Fruit fly (Drosophila melanogaster) whole organism, prepupa: Measurements from ENCODE around the gene Mgat3.

Source experiments
- Blimp-1 ChIP-seq: fragments of 200-800 bp; sonication (Bioruptor generic); optimal IDR thresholded peaks from 3 replicates; lab custom pipeline; 2017; ENCODE audit warnings: missing biosample characterization, missing genetic modification characterization, mild to moderate bottlenecking, moderate library complexity, missing genetic modification reagents
- CG10631 ChIP-seq: fragments of 200-800 bp; sonication (Bioruptor generic); optimal IDR thresholded peaks from 2 replicates; lab custom pipeline; 2016; ENCODE audit warnings: missing biosample characterization, missing genetic modification characterization
- CG10669 ChIP-seq: fragments of 200-800 bp; sonication (Bioruptor generic); optimal IDR thresholded peaks from 3 replicates; lab custom pipeline; 2018; ENCODE audit warnings: missing biosample characterization, mild to moderate bottlenecking, missing genetic modification characterization, moderate library complexity
- CG11294 ChIP-seq: fragments of 200-800 bp; sonication (Bioruptor generic); IDR thresholded peaks from 2 replicates; pipeline ENCODE4 v1.3.6; 2022; ENCODE audit warnings: missing biosample characterization, missing genetic modification characterization
- CG11762 ChIP-seq: fragments of 200-800 bp; sonication (Bioruptor generic); optimal IDR thresholded peaks from 3 replicates; lab custom pipeline; 2016; ENCODE audit warnings: missing biosample characterization, missing genetic modification characterization; ENCODE audit not compliant: insufficient read depth
- CG11902 ChIP-seq: fragments of 200-800 bp; sonication (Bioruptor generic); optimal IDR thresholded peaks from 3 replicates; lab custom pipeline; 2016; ENCODE audit warnings: missing biosample characterization, missing genetic modification characterization
- CG15336 ChIP-seq: fragments of 200-800 bp; sonication (Bioruptor generic); IDR thresholded peaks from 2 replicates; pipeline ENCODE4 v1.3.6; 2022; ENCODE audit warnings: missing biosample characterization, missing genetic modification characterization
- CG1621 ChIP-seq: fragments of 200-800 bp; sonication (Bioruptor generic); optimal IDR thresholded peaks from 3 replicates; lab custom pipeline; 2018; ENCODE audit warnings: missing biosample characterization, mild to moderate bottlenecking, missing genetic modification characterization
- CG3032 ChIP-seq: fragments of 200-800 bp; optimal IDR thresholded peaks from 2 replicates; lab custom pipeline; 2019; ENCODE audit warnings: missing biosample characterization, mild to moderate bottlenecking, missing genetic modification characterization, moderate library complexity
- CG31627 ChIP-seq: fragments of 200-800 bp; sonication (Bioruptor generic); optimal IDR thresholded peaks from 3 replicates; lab custom pipeline; 2016; ENCODE audit warnings: missing biosample characterization, missing genetic modification characterization
- CG32006 ChIP-seq: fragments of 200-800 bp; sonication (Bioruptor generic); optimal IDR thresholded peaks from 3 replicates; lab custom pipeline; 2017; ENCODE audit warnings: missing biosample characterization, mild to moderate bottlenecking, missing genetic modification characterization
- CG34406 ChIP-seq: fragments of 200-800 bp; sonication (Bioruptor generic); optimal IDR thresholded peaks from 3 replicates; lab custom pipeline; 2016; ENCODE audit warnings: missing biosample characterization, missing genetic modification characterization
- CG3919 ChIP-seq: fragments of 200-800 bp; sonication (Bioruptor generic); optimal IDR thresholded peaks from 3 replicates; lab custom pipeline; 2016; ENCODE audit warnings: missing biosample characterization, missing genetic modification characterization
- CG4318 ChIP-seq: fragments of 200-800 bp; sonication (Bioruptor generic); optimal IDR thresholded peaks from 3 replicates; lab custom pipeline; 2017; ENCODE audit warnings: missing biosample characterization, mild to moderate bottlenecking, missing genetic modification characterization
- CG6276 ChIP-seq: fragments of 200-800 bp; sonication (Bioruptor generic); optimal IDR thresholded peaks from 2 replicates; lab custom pipeline; 2017; ENCODE audit warnings: missing biosample characterization, mild to moderate bottlenecking, missing genetic modification characterization
- CG6792 ChIP-seq: fragments of 200-800 bp; sonication (Bioruptor generic); optimal IDR thresholded peaks from 3 replicates; lab custom pipeline; 2016; ENCODE audit warnings: missing biosample characterization, missing genetic modification characterization
- CG6808 ChIP-seq: fragments of 200-800 bp; sonication (Bioruptor generic); optimal IDR thresholded peaks from 3 replicates; lab custom pipeline; 2017; ENCODE audit warnings: missing biosample characterization, missing genetic modification characterization, mild to moderate bottlenecking, moderate library complexity, missing genetic modification reagents
- CG8319 ChIP-seq: fragments of 200-800 bp; sonication (Bioruptor generic); optimal IDR thresholded peaks from 3 replicates; lab custom pipeline; 2016; ENCODE audit warnings: missing biosample characterization, missing genetic modification characterization
- CG8632 ChIP-seq: fragments of 200-800 bp; sonication (Bioruptor generic); optimal IDR thresholded peaks from 3 replicates; lab custom pipeline; 2016; ENCODE audit warnings: missing biosample characterization, missing genetic modification characterization
- CG9139 ChIP-seq: fragments of 200-800 bp; sonication (Bioruptor generic); optimal IDR thresholded peaks from 3 replicates; lab custom pipeline; 2017; ENCODE audit warnings: missing biosample characterization, mild to moderate bottlenecking, missing genetic modification characterization
- Eip75B ChIP-seq: fragments of 200-800 bp; sonication (Bioruptor generic); optimal IDR thresholded peaks from 3 replicates; lab custom pipeline; 2016; ENCODE audit warnings: missing biosample characterization, missing genetic modification characterization
- Eip78C ChIP-seq: fragments of 200-800 bp; sonication (Bioruptor generic); peaks from one replicate; lab custom pipeline; 2016; ENCODE audit warnings: missing biosample characterization, missing genetic modification characterization
- Eip93F ChIP-seq: fragments of 200-800 bp; sonication (Bioruptor generic); optimal IDR thresholded peaks from 2 replicates; lab custom pipeline; 2016; ENCODE audit warnings: missing biosample characterization, mild to moderate bottlenecking, missing genetic modification characterization
- Ets21C ChIP-seq: fragments of 200-800 bp; sonication (Bioruptor generic); optimal IDR thresholded peaks from 3 replicates; lab custom pipeline; 2016; ENCODE audit warnings: missing biosample characterization, missing genetic modification characterization
- Ets96B ChIP-seq: fragments of 200-800 bp; optimal IDR thresholded peaks from 2 replicates; lab custom pipeline; 2019; ENCODE audit warnings: missing biosample characterization, mild to moderate bottlenecking, missing genetic modification characterization, moderate library complexity
- Gug ChIP-seq: fragments of 200-800 bp; sonication (Bioruptor generic); IDR thresholded peaks from 2 replicates; pipeline ENCODE4 v1.3.6; 2022; ENCODE audit warnings: missing biosample characterization, missing genetic modification characterization
- Hr38 ChIP-seq: sonication (Bioruptor generic); optimal IDR thresholded peaks from 2 replicates; lab custom pipeline; 2016; ENCODE audit warnings: missing biosample characterization, missing genetic modification characterization
- Hr4 ChIP-seq: fragments of 200-800 bp; sonication (Bioruptor generic); optimal IDR thresholded peaks from 3 replicates; lab custom pipeline; 2016; ENCODE audit warnings: missing biosample characterization, missing genetic modification characterization
- Lpt ChIP-seq: fragments of 200-800 bp; sonication (Bioruptor generic); optimal IDR thresholded peaks from 3 replicates; lab custom pipeline; 2016; ENCODE audit warnings: missing biosample characterization, missing genetic modification characterization
- OdsH ChIP-seq: fragments of 200-800 bp; sonication (Bioruptor generic); optimal IDR thresholded peaks from 3 replicates; lab custom pipeline; 2016; ENCODE audit warnings: missing biosample characterization, missing genetic modification characterization
- Smox ChIP-seq: fragments of 200-800 bp; sonication (Bioruptor generic); optimal IDR thresholded peaks from 3 replicates; lab custom pipeline; 2016; ENCODE audit warnings: missing biosample characterization, missing genetic modification characterization
- Sox102F ChIP-seq: fragments of 200-800 bp; sonication (Bioruptor generic); optimal IDR thresholded peaks from 2 replicates; lab custom pipeline; 2016; ENCODE audit warnings: missing biosample characterization, mild to moderate bottlenecking, missing genetic modification characterization
- Sox14 ChIP-seq: fragments of 200-800 bp; sonication (Bioruptor generic); optimal IDR thresholded peaks from 3 replicates; lab custom pipeline; 2016; ENCODE audit warnings: missing biosample characterization, missing genetic modification characterization
- achi ChIP-seq: fragments of 200-800 bp; sonication (Bioruptor generic); optimal IDR thresholded peaks from 3 replicates; lab custom pipeline; 2016; ENCODE audit warnings: missing biosample characterization, missing genetic modification characterization
- acj6 ChIP-seq: fragments of 200-800 bp; sonication (Bioruptor generic); optimal IDR thresholded peaks from 3 replicates; lab custom pipeline; 2016; ENCODE audit warnings: missing biosample characterization, missing genetic modification characterization
- cyc ChIP-seq: fragments of 200-800 bp; sonication (Bioruptor generic); optimal IDR thresholded peaks from 3 replicates; lab custom pipeline; 2016; ENCODE audit warnings: missing biosample characterization, missing genetic modification characterization
- dac ChIP-seq: fragments of 200-800 bp; sonication (Bioruptor generic); optimal IDR thresholded peaks from 2 replicates; lab custom pipeline; 2017; ENCODE audit warnings: missing biosample characterization, mild to moderate bottlenecking, missing genetic modification characterization
- dsx ChIP-seq: fragments of 200-800 bp; optimal IDR thresholded peaks from 3 replicates; lab custom pipeline; 2019; ENCODE audit warnings: missing biosample characterization, mild to moderate bottlenecking, missing genetic modification characterization, moderate library complexity; ENCODE audit not compliant: poor library complexity, severe bottlenecking
- eg ChIP-seq: fragments of 200-800 bp; sonication (Bioruptor generic); IDR thresholded peaks from 3 replicates; pipeline ENCODE4 v1.3.6; 2022; ENCODE audit warnings: missing biosample characterization, missing genetic modification characterization
- esn ChIP-seq: fragments of 200-800 bp; sonication (Bioruptor generic); optimal IDR thresholded peaks from 2 replicates; lab custom pipeline; 2016; ENCODE audit warnings: missing biosample characterization, mild to moderate bottlenecking, missing genetic modification characterization, moderate library complexity
- fd59A ChIP-seq: fragments of 200-800 bp; sonication (Bioruptor generic); optimal IDR thresholded peaks from 2 replicates; lab custom pipeline; 2017; ENCODE audit warnings: missing biosample characterization, mild to moderate bottlenecking, missing genetic modification characterization, missing genetic modification reagents
- lz ChIP-seq: fragments of 200-800 bp; sonication (Bioruptor generic); optimal IDR thresholded peaks from 3 replicates; lab custom pipeline; 2016; ENCODE audit warnings: missing biosample characterization, missing genetic modification characterization
- net ChIP-seq: fragments of 200-800 bp; sonication (Bioruptor generic); optimal IDR thresholded peaks from 3 replicates; lab custom pipeline; 2016; ENCODE audit warnings: missing biosample characterization, missing genetic modification characterization
- pdm3 ChIP-seq: fragments of 200-800 bp; sonication (Bioruptor generic); optimal IDR thresholded peaks from 3 replicates; lab custom pipeline; 2016; ENCODE audit warnings: missing biosample characterization, missing genetic modification characterization
- salr ChIP-seq, 2 experiments: fragments of 200-800 bp; sonication (Bioruptor generic); optimal IDR thresholded peaks; 3 replicates each; lab custom pipeline; 2016 to 2018; ENCODE audit warnings: missing biosample characterization in 2 of 2, missing genetic modification characterization in 2 of 2, mild to moderate bottlenecking in 1 of 2
- topi ChIP-seq: fragments of 200-800 bp; sonication (Bioruptor generic); optimal IDR thresholded peaks from 3 replicates; lab custom pipeline; 2016; ENCODE audit warnings: missing biosample characterization, missing genetic modification characterization
- vri ChIP-seq: fragments of 200-800 bp; sonication (Bioruptor generic); optimal IDR thresholded peaks from 3 replicates; lab custom pipeline; 2016; ENCODE audit warnings: missing biosample characterization, mild to moderate bottlenecking, missing genetic modification characterization

Mgat3 gene

dm6 chr2L:13146254-13146653, 36.1 kb downstream of the Mgat3 start (continued):
- TF ChIP-seq CG8319 (no peak), eg (GFP tag; lab: Robert Waterston, UW) (0 out of 3 replicates have a peak, but pooled peaks have one; percentile 5), acj6 (peak; percentile 56), Smox (GFP tag; lab: Kevin White, UChicago) (peak; percentile 11), Sox14 (peak; percentile 16), CG4318 (peak; percentile 36), CG9139 (GFP tag; lab: Kevin White, UChicago) (peak; percentile 59), CG10669 (GFP tag; lab: Kevin White, UChicago) (peak; percentile 69), topi (GFP tag; lab: Kevin White, UChicago) (peak; percentile 27), Eip78C (peak; percentile 48), lz (no peak), CG3919 (peak; percentile 43), achi (GFP tag; lab: Kevin White, UChicago) (peak; percentile 37), Gug (no peak), vri (GFP tag; lab: Kevin White, UChicago) (no peak), CG10631 (GFP tag; lab: Kevin White, UChicago) (peak; percentile 78), OdsH (GFP tag; lab: Kevin White, UChicago) (peak; percentile 26), CG3032 (tag; lab: Kevin White, UChicago) (peak; percentile 85), CG1621 (tag; lab: Kevin White, UChicago) (peak; percentile 34), Hr4 (GFP tag; lab: Kevin White, UChicago) (no peak), CG6808 (GFP tag; lab: Kevin White, UChicago) (peak; percentile 70), dsx (GFP tag; lab: Kevin White, UChicago) (peak; percentile 80), Sox102F (GFP tag; lab: Kevin White, UChicago) (peak; percentile 7), CG8632 (peak; percentile 33), Ets21C (GFP tag; lab: Kevin White, UChicago) (no peak)

dm6 chr2L:13145035-13145683, 37.2 kb downstream of the Mgat3 start:
- peak; percentile 29 for TF ChIP-seq OdsH (GFP tag; lab: Kevin White, UChicago)
- peak; percentile 43 for TF ChIP-seq pdm3 (GFP tag; lab: Kevin White, UChicago)
- TF ChIP-seq dac (GFP tag; lab: Kevin White, UChicago): no peak
- TF ChIP-seq Ets21C (GFP tag; lab: Kevin White, UChicago): no peak
- peak; percentile 27 for TF ChIP-seq esn (GFP tag; lab: Kevin White, UChicago)
- peak; percentile 34 for TF ChIP-seq achi (GFP tag; lab: Kevin White, UChicago)
- TF ChIP-seq CG11762 (GFP tag; lab: Kevin White, UChicago): no peak
- TF ChIP-seq Lpt (GFP tag; lab: Kevin White, UChicago): peak; percentile 29
- TF ChIP-seq CG3919: peak; percentile 54
- TF ChIP-seq CG6808 (GFP tag; lab: Kevin White, UChicago): no peak
- TF ChIP-seq CG11294 (GFP tag; lab: Robert Waterston, UW): no peak; the same call in 1 of the 2 replicates
- TF ChIP-seq acj6: peak; percentile 21
- TF ChIP-seq Hr38 (GFP tag; lab: Kevin White, UChicago): no peak
- TF ChIP-seq cyc: peak; percentile 17
- no peak for TF ChIP-seq Eip75B (GFP tag; lab: Kevin White, UChicago)
- peak; percentile 28 for TF ChIP-seq CG31627 (GFP tag; lab: Kevin White, UChicago)
- no peak for TF ChIP-seq CG9139 (GFP tag; lab: Kevin White, UChicago)
- no peak for TF ChIP-seq Blimp-1 (GFP tag; lab: Kevin White, UChicago)
- peak; percentile 69 for TF ChIP-seq Eip78C
- peak; percentile 5 for TF ChIP-seq CG10631 (GFP tag; lab: Kevin White, UChicago)
- peak in 1 of 2 experiments; percentile 4 for TF ChIP-seq salr (GFP tag; optimal IDR thresholded peaks at IDR 0.05; lab: Kevin White, UChicago)
- TF ChIP-seq CG8632: no peak
- peak; percentile 52 for TF ChIP-seq Gug
- no peak for TF ChIP-seq fd59A (GFP tag; lab: Kevin White, UChicago)
- peak; percentile 69; the same call in 2 of the 3 replicates for TF ChIP-seq eg (GFP tag; lab: Robert Waterston, UW)
- no peak for TF ChIP-seq CG4318
- TF ChIP-seq CG34406 (GFP tag; lab: Kevin White, UChicago): no peak
- no peak for TF ChIP-seq Eip93F (GFP tag; lab: Kevin White, UChicago)
- peak; percentile 80 for TF ChIP-seq CG15336 (GFP tag; lab: Robert Waterston, UW)
- TF ChIP-seq CG11902 (GFP tag; lab: Kevin White, UChicago): no peak
- peak; percentile 26 for TF ChIP-seq CG6792 (GFP tag; lab: Kevin White, UChicago)
- TF ChIP-seq topi (GFP tag; lab: Kevin White, UChicago): peak; percentile 36
- peak; percentile 61 for TF ChIP-seq CG32006
- TF ChIP-seq Ets96B (tag; lab: Kevin White, UChicago): peak; percentile 15
- TF ChIP-seq CG6276 (GFP tag; lab: Kevin White, UChicago): peak; percentile 44
- TF ChIP-seq net (GFP tag; lab: Kevin White, UChicago): peak; percentile 27
- TF ChIP-seq lz: peak; percentile 0
- no peak for TF ChIP-seq CG8319
